Fruit fly (Drosophila melanogaster) whole organism: ENCODE data around the gene CG43672.

Experiments used
- CG8478 ChIP-seq: fragments of >200 bp; optimal IDR thresholded peaks from 2 replicates; lab custom pipeline; 2018; ENCODE audit warnings: inconsistent platforms
- Dll ChIP-seq: fragments of >200 bp; optimal IDR thresholded peaks from 2 replicates; lab custom pipeline; 2017
- EcR ChIP-seq, 2 experiments: fragments of >200 bp; optimal IDR thresholded peaks; 2 replicates each; lab custom pipeline; 2017; ENCODE audit warnings: missing biosample characterization in 2 of 2, missing genetic modification characterization in 2 of 2, missing genetic modification reagents in 2 of 2
- pan ChIP-seq: fragments of >200 bp; optimal IDR thresholded peaks from 2 replicates; lab custom pipeline; 2017
- psq ChIP-seq: fragments of >200 bp; optimal IDR thresholded peaks from 2 replicates; lab custom pipeline; 2017
- usp ChIP-seq: fragments of >200 bp; optimal IDR thresholded peaks from 2 replicates; lab custom pipeline; 2017; ENCODE audit warnings: missing biosample characterization, missing genetic modification characterization, mixed read lengths

The CG43672 gene

dm6 chrX:15756018-15756417, 16.7 kb upstream of the CG43672 start, which contains the start of gene CG8260:
TSS of gene CG8260 (plus strand) at chrX:15756318.
- TF ChIP-seq psq (lab: Kevin White, UChicago): no peak

- TF ChIP-seq Dll (lab: Kevin White, UChicago): no peak
- TF ChIP-seq CG8478 (lab: Kevin White, UChicago): no peak
- no peak for TF ChIP-seq EcR (GFP tag; optimal IDR thresholded peaks at IDR 0.05; lab: Kevin White, UChicago)
- no peak for TF ChIP-seq psq (lab: Kevin White, UChicago)
- no peak for TF ChIP-seq usp
These were observed 14.0 kb upstream of the CG43672 start for dm6 chrX:15758692-15759240.

dm6 chrX:15759752-15760446, 12.9 kb upstream of the CG43672 start:
- TF ChIP-seq pan (peak; percentile 32), Dll (lab: Kevin White, UChicago) (no peak)

dm6 chrX:15760447-15761297, 12.1 kb upstream of the CG43672 start, which contains the start of the genes Graf and mRpL3:
TSS of gene Graf (minus strand) at chrX:15760733.
TSS of gene mRpL3 (plus strand) at chrX:15761248.
- TF ChIP-seq usp: no peak
- no peak for TF ChIP-seq EcR (GFP tag; optimal IDR thresholded peaks at IDR 0.05; lab: Kevin White, UChicago)
- TF ChIP-seq pan: no peak
- no peak for TF ChIP-seq psq (lab: Kevin White, UChicago)
- no peak for TF ChIP-seq Dll (lab: Kevin White, UChicago)
- no peak for TF ChIP-seq CG8478 (lab: Kevin White, UChicago)

- no peak for TF ChIP-seq CG8478 (lab: Kevin White, UChicago)
- TF ChIP-seq psq (lab: Kevin White, UChicago): no peak
These were observed 11.5 kb upstream of the CG43672 start for dm6 chrX:15761298-15761640.

- TF ChIP-seq EcR (GFP tag; optimal IDR thresholded peaks at IDR 0.05; lab: Kevin White, UChicago) (no peak), usp (no peak), Dll (lab: Kevin White, UChicago) (no peak)
These were observed 10.0 kb upstream of the CG43672 start, which contains the start of gene Polr3A for dm6 chrX:15762723-15763122. TSS of gene Polr3A (plus strand) at chrX:15762956.

dm6 chrX:15766395-15766866, 6.3 kb upstream of the CG43672 start, which contains the start of gene CG8952:
TSS of gene CG8952 (minus strand) at chrX:15766445.
- TF ChIP-seq EcR (GFP tag; optimal IDR thresholded peaks at IDR 0.05; lab: Kevin White, UChicago) (no peak), psq (lab: Kevin White, UChicago) (no peak), pan (no peak), Dll (lab: Kevin White, UChicago) (no peak)

- no peak for TF ChIP-seq EcR (GFP tag; optimal IDR thresholded peaks at IDR 0.05; lab: Kevin White, UChicago)
- no peak for TF ChIP-seq Dll (lab: Kevin White, UChicago)
- no peak for TF ChIP-seq usp
- TF ChIP-seq CG8478 (lab: Kevin White, UChicago): no peak
- no peak for TF ChIP-seq pan
- no peak for TF ChIP-seq psq (lab: Kevin White, UChicago)
These were observed 3.3 kb upstream of the CG43672 start, which contains the start of gene CG33172 for dm6 chrX:15769457-15769856. TSS of gene CG33172 (plus strand) at chrX:15769664.

dm6 chrX:15778846-15779245, 6.1 kb downstream of the CG43672 start, which contains the start of gene CG43673:
TSS of gene CG43673 (plus strand) at chrX:15779146.
- TF ChIP-seq usp (no peak), psq (lab: Kevin White, UChicago) (no peak), EcR (GFP tag; optimal IDR thresholded peaks at IDR 0.05; lab: Kevin White, UChicago) (no peak), Dll (lab: Kevin White, UChicago) (no peak), pan (no peak), CG8478 (lab: Kevin White, UChicago) (no peak)

dm6 chrX:15783610-15784009, 10.8 kb downstream of the CG43672 start, which contains the start of gene Efhc1.1:
TSS of gene Efhc1.1 (minus strand) at chrX:15783710.
- TF ChIP-seq EcR (GFP tag; optimal IDR thresholded peaks at IDR 0.05; lab: Kevin White, UChicago): no peak
- no peak for TF ChIP-seq CG8478 (lab: Kevin White, UChicago)
- TF ChIP-seq usp: no peak
- no peak for TF ChIP-seq pan
- TF ChIP-seq Dll (lab: Kevin White, UChicago): no peak
- TF ChIP-seq psq (lab: Kevin White, UChicago): no peak

dm6 chrX:15785429-15786239, 12.9 kb downstream of the CG43672 start, which contains the start of the genes Paf-AHalpha and mRpS30:
TSS of gene Paf-AHalpha (minus strand) at chrX:15785583.
TSS of gene mRpS30 (plus strand) at chrX:15786047.
- TF ChIP-seq usp (no peak), Dll (lab: Kevin White, UChicago) (no peak), CG8478 (lab: Kevin White, UChicago) (no peak), pan (no peak)
